Fruit fly (Drosophila melanogaster) whole organism, embryonic: ENCODE data around the gene CG32700.

Experiments used
- Abd-B ChIP-seq: fragments of 200-800 bp; sonication (Bioruptor generic); optimal IDR thresholded peaks from 2 replicates; lab custom pipeline; 2018; ENCODE audit warnings: missing biosample characterization, mild to moderate bottlenecking, missing genetic modification characterization, moderate library complexity
- Aef1 ChIP-seq: fragments of 200-800 bp; sonication (Bioruptor generic); IDR thresholded peaks from 3 replicates; pipeline ENCODE4 v1.3.6; 2022; ENCODE audit warnings: missing biosample characterization, missing genetic modification characterization
- B-H2 ChIP-seq: fragments of 200-800 bp; sonication (Bioruptor generic); optimal IDR thresholded peaks from 2 replicates; lab custom pipeline; 2018; ENCODE audit warnings: missing biosample characterization, mild to moderate bottlenecking, missing genetic modification characterization
- CG12071 ChIP-seq: fragments of 200-800 bp; sonication (Bioruptor generic); optimal IDR thresholded peaks from 3 replicates; lab custom pipeline; 2018; ENCODE audit warnings: missing biosample characterization, mild to moderate bottlenecking, missing genetic modification characterization
- CG14860 ChIP-seq: fragments of 200-800 bp; sonication (Bioruptor generic); IDR thresholded peaks from 3 replicates; pipeline ENCODE4 v1.3.6; 2022; ENCODE audit warnings: missing biosample characterization, missing genetic modification characterization; ENCODE audit not compliant: partially characterized antibody
- CG15269 ChIP-seq: fragments of 200-800 bp; sonication (Bioruptor generic); optimal IDR thresholded peaks from 2 replicates; lab custom pipeline; 2018; ENCODE audit warnings: missing biosample characterization, mild to moderate bottlenecking, missing genetic modification characterization, moderate library complexity
- CG1529 ChIP-seq: fragments of 200-800 bp; sonication (Bioruptor generic); optimal IDR thresholded peaks from 3 replicates; lab custom pipeline; 2018; ENCODE audit warnings: missing biosample characterization, missing genetic modification characterization
- CG17328 ChIP-seq: fragments of 200-800 bp; sonication (Bioruptor generic); IDR thresholded peaks from 2 replicates; pipeline ENCODE4 v1.3.6; 2022; ENCODE audit warnings: missing biosample characterization, missing genetic modification characterization
- CG17912 ChIP-seq: fragments of 200-800 bp; sonication (Bioruptor generic); optimal IDR thresholded peaks from 2 replicates; lab custom pipeline; 2018; ENCODE audit warnings: missing biosample characterization, mild to moderate bottlenecking, missing genetic modification characterization
- CG18476 ChIP-seq: fragments of 200-800 bp; sonication (Bioruptor generic); optimal IDR thresholded peaks from 2 replicates; lab custom pipeline; 2016; ENCODE audit warnings: missing biosample characterization, mild to moderate bottlenecking, missing genetic modification characterization
- CG2889 ChIP-seq: fragments of 200-800 bp; sonication (Bioruptor generic); IDR thresholded peaks from 3 replicates; pipeline ENCODE4 v1.3.6; 2022; ENCODE audit warnings: missing biosample characterization, missing genetic modification characterization
- CG30403 ChIP-seq: fragments of 200-800 bp; sonication (Bioruptor generic); optimal IDR thresholded peaks from 3 replicates; lab custom pipeline; 2016; ENCODE audit warnings: missing biosample characterization, missing genetic modification characterization
- CG31224 ChIP-seq: fragments of 200-800 bp; sonication (Bioruptor generic); IDR thresholded peaks from 2 replicates; pipeline ENCODE4 v1.3.6; 2022; ENCODE audit warnings: missing biosample characterization, missing genetic modification characterization
- CG34376 ChIP-seq: fragments of 200-800 bp; sonication (Bioruptor generic); optimal IDR thresholded peaks from 2 replicates; lab custom pipeline; 2018; ENCODE audit warnings: missing biosample characterization, mild to moderate bottlenecking, missing genetic modification characterization
- CG3726 ChIP-seq: fragments of 200-800 bp; sonication (Bioruptor generic); IDR thresholded peaks from 3 replicates; pipeline ENCODE4, ENCODE4 v1.3.6; 2022; ENCODE audit warnings: missing biosample characterization, missing genetic modification characterization
- CG43689 ChIP-seq: fragments of 200-800 bp; sonication (Bioruptor generic); IDR thresholded peaks from 2 replicates; pipeline ENCODE4 v1.3.6; 2022; ENCODE audit warnings: missing biosample characterization, missing genetic modification characterization
- CG6689 ChIP-seq: fragments of 200-800 bp; sonication (Bioruptor generic); IDR thresholded peaks from 2 replicates; pipeline ENCODE4 v1.3.6; 2022; ENCODE audit warnings: missing biosample characterization, missing genetic modification characterization
- CG6854 ChIP-seq: fragments of 200-800 bp; sonication (Bioruptor generic); optimal IDR thresholded peaks from 3 replicates; lab custom pipeline; 2017; ENCODE audit warnings: missing biosample characterization, mild to moderate bottlenecking, missing genetic modification characterization
- CG7928 ChIP-seq: fragments of 200-800 bp; sonication (Bioruptor generic); optimal IDR thresholded peaks from 2 replicates; lab custom pipeline; 2017; ENCODE audit warnings: missing biosample characterization, mild to moderate bottlenecking, missing genetic modification characterization
- CG7963 ChIP-seq: fragments of 200-800 bp; sonication (Bioruptor generic); IDR thresholded peaks from 3 replicates; pipeline ENCODE4 v1.3.6; 2022; ENCODE audit warnings: missing biosample characterization, missing genetic modification characterization; ENCODE audit not compliant: partially characterized antibody
- CG8281 ChIP-seq: fragments of 200-800 bp; sonication (Bioruptor generic); optimal IDR thresholded peaks from 2 replicates; lab custom pipeline; 2018; ENCODE audit warnings: missing biosample characterization, mild to moderate bottlenecking, missing genetic modification characterization, moderate library complexity
- CG9215 ChIP-seq: fragments of 200-800 bp; sonication (Bioruptor generic); IDR thresholded peaks from 2 replicates; pipeline ENCODE4 v1.3.6; 2022; ENCODE audit warnings: missing biosample characterization, missing genetic modification characterization
- CrebB ChIP-seq: fragments of 200-800 bp; sonication (Bioruptor generic); optimal IDR thresholded peaks from 3 replicates; lab custom pipeline; 2018; ENCODE audit warnings: missing biosample characterization, mild to moderate bottlenecking, missing genetic modification characterization
- Doc3 ChIP-seq: fragments of 200-800 bp; sonication (Bioruptor generic); IDR thresholded peaks from 3 replicates; pipeline ENCODE4 v1.3.6; 2022; ENCODE audit warnings: missing biosample characterization, missing genetic modification characterization; ENCODE audit not compliant: partially characterized antibody
- Dref ChIP-seq: fragments of 200-800 bp; sonication (Bioruptor generic); IDR thresholded peaks from 2 replicates; pipeline ENCODE4 v1.3.6; 2022; ENCODE audit warnings: missing biosample characterization, missing genetic modification characterization
- Fer3 ChIP-seq: fragments of 200-800 bp; sonication (Bioruptor generic); optimal IDR thresholded peaks from 2 replicates; lab custom pipeline; 2018; ENCODE audit warnings: missing biosample characterization, mild to moderate bottlenecking, missing genetic modification characterization, moderate library complexity
- HLH3B ChIP-seq: fragments of 200-800 bp; sonication (Bioruptor generic); IDR thresholded peaks from 2 replicates; pipeline ENCODE4 v1.3.6; 2022; ENCODE audit warnings: missing biosample characterization, missing genetic modification characterization
- HLHmδ ChIP-seq: fragments of 200-800 bp; sonication (Bioruptor generic); optimal IDR thresholded peaks from 2 replicates; lab custom pipeline; 2018; ENCODE audit warnings: missing biosample characterization, mild to moderate bottlenecking, missing genetic modification characterization, moderate library complexity
- Hr39 ChIP-seq: fragments of >200 bp; optimal IDR thresholded peaks from 2 replicates; lab custom pipeline; 2017
- Pdp1 ChIP-seq, 2 experiments: fragments of 200-800 bp; sonication (Bioruptor generic); optimal IDR thresholded peaks; 3 replicates each; lab custom pipeline; 2016; ENCODE audit warnings: missing biosample characterization in 2 of 2, missing genetic modification characterization in 2 of 2, mild to moderate bottlenecking in 1 of 2, moderate library complexity in 1 of 2
- Ptx1 ChIP-seq: fragments of 200-800 bp; sonication (Bioruptor generic); IDR thresholded peaks from 2 replicates; pipeline ENCODE4 v1.3.6; 2022; ENCODE audit warnings: missing biosample characterization, missing genetic modification characterization
- Ssrp ChIP-seq: fragments of 200-800 bp; sonication (Bioruptor generic); optimal IDR thresholded peaks from 2 replicates; lab custom pipeline; 2018; ENCODE audit warnings: missing biosample characterization, mild to moderate bottlenecking, missing genetic modification characterization, moderate library complexity
- ab ChIP-seq: fragments of 200-800 bp; sonication (Bioruptor generic); optimal IDR thresholded peaks from 2 replicates; lab custom pipeline; 2016; ENCODE audit warnings: missing biosample characterization, missing genetic modification characterization
- bab2 ChIP-seq: fragments of 200-800 bp; sonication (Bioruptor generic); optimal IDR thresholded peaks from 2 replicates; lab custom pipeline; 2016; ENCODE audit warnings: missing biosample characterization, missing genetic modification characterization
- bsh ChIP-seq, 2 experiments: fragments of 200-800 bp; sonication (Bioruptor generic); optimal IDR thresholded peaks; 2 replicates each; lab custom pipeline; 2017 to 2018; ENCODE audit warnings: mild to moderate bottlenecking in 2 of 2, missing biosample characterization in 2 of 2, missing genetic modification characterization in 2 of 2, moderate library complexity in 1 of 2
- chif ChIP-seq, 2 experiments: fragments of 200-800 bp; sonication (Bioruptor generic); optimal IDR thresholded peaks; 3 replicates each; lab custom pipeline; 2016; ENCODE audit warnings: missing biosample characterization in 2 of 2, missing genetic modification characterization in 2 of 2
- dysf ChIP-seq: fragments of 200-800 bp; sonication (Bioruptor generic); IDR thresholded peaks from 3 replicates; pipeline ENCODE4 v1.3.6; 2022; ENCODE audit warnings: missing biosample characterization, missing genetic modification characterization
- grn ChIP-seq: fragments of 200-800 bp; sonication (Bioruptor generic); optimal IDR thresholded peaks from 3 replicates; lab custom pipeline; 2017; ENCODE audit warnings: missing biosample characterization, missing genetic modification characterization
- hbn ChIP-seq: fragments of 200-800 bp; sonication (Bioruptor generic); IDR thresholded peaks from 2 replicates; pipeline ENCODE4 v1.3.6; 2022; ENCODE audit warnings: missing biosample characterization, missing genetic modification characterization; ENCODE audit not compliant: partially characterized antibody
- lab ChIP-seq: fragments of 200-800 bp; sonication (Bioruptor generic); optimal IDR thresholded peaks from 3 replicates; lab custom pipeline; 2017; ENCODE audit warnings: missing biosample characterization, missing genetic modification characterization, mild to moderate bottlenecking, moderate library complexity, missing genetic modification reagents
- nau ChIP-seq: fragments of 200-800 bp; sonication (Bioruptor generic); optimal IDR thresholded peaks from 3 replicates; lab custom pipeline; 2017; ENCODE audit warnings: missing biosample characterization, mild to moderate bottlenecking, missing genetic modification characterization, missing genetic modification reagents
- nmo ChIP-seq: fragments of 200-800 bp; sonication (Bioruptor generic); optimal IDR thresholded peaks from 2 replicates; lab custom pipeline; 2018; ENCODE audit warnings: missing biosample characterization, mild to moderate bottlenecking, missing genetic modification characterization, moderate library complexity
- psq ChIP-seq: fragments of 200-800 bp; sonication (Bioruptor generic); optimal IDR thresholded peaks from 2 replicates; lab custom pipeline; 2017; ENCODE audit warnings: missing biosample characterization, missing genetic modification characterization
- sens-2 ChIP-seq: fragments of 200-800 bp; sonication (Bioruptor generic); IDR thresholded peaks from 2 replicates; pipeline ENCODE4 v1.3.6; 2022; ENCODE audit warnings: missing biosample characterization, missing genetic modification characterization
- sim ChIP-seq: fragments of 200-800 bp; sonication (Bioruptor generic); IDR thresholded peaks from 2 replicates; pipeline ENCODE4 v1.3.6; 2022; ENCODE audit warnings: missing biosample characterization, missing genetic modification characterization
- unc-4 ChIP-seq: fragments of 200-800 bp; sonication (Bioruptor generic); IDR thresholded peaks from 2 replicates; pipeline ENCODE4 v1.3.6; 2022; ENCODE audit warnings: missing biosample characterization, missing genetic modification characterization; ENCODE audit not compliant: partially characterized antibody
- vfl ChIP-seq: fragments of 200-800 bp; sonication (Bioruptor generic); optimal IDR thresholded peaks from 2 replicates; lab custom pipeline; 2016; ENCODE audit warnings: missing biosample characterization, missing genetic modification characterization
- vnd ChIP-seq: fragments of 200-800 bp; sonication (Bioruptor generic); IDR thresholded peaks from 3 replicates; pipeline ENCODE4 v1.3.6; 2022; ENCODE audit warnings: missing biosample characterization, missing genetic modification characterization; ENCODE audit not compliant: partially characterized antibody
- z ChIP-seq: fragments of 200-800 bp; sonication (Bioruptor generic); IDR thresholded peaks from 3 replicates; pipeline ENCODE4 v1.3.6; 2022; ENCODE audit warnings: missing biosample characterization, missing genetic modification characterization

CG32700 gene

DNA sequence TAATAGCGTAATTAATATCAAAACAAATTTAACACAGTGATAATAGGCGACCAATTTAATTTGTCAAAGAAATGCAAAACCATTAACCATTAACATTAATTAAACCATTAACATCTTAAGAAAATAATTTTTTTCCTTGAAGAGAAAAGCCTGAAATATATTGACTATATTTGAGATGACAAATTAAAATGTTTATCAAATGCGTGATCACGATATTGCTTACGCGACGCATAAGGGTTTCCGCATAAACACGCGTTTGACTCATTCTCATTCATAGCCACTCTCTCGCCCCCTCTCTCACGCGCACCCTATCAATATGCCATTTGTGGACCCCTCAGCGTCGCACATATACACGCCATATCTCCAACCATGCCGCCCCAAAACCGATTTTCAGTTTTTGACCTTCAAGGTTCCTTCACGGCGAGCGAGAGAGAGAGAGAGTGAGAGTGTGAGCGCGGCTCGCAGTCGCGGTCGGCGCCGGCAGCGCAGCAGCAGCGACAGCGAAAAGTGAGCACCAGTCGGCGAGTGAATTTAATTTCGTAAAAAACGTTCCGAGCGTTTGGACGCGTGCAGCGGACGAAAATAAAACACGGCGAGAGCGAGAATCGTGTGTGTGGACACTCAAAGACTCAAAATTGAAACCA lies 34.8 kb upstream of the CG32700 start, which contains the start of gene Hex-A (continued):
- TF ChIP-seq ab: peak; percentile 55
- TF ChIP-seq vnd (GFP tag; lab: Robert Waterston, UW): no peak
- peak; percentile 98 for TF ChIP-seq CG15269
- TF ChIP-seq Dref (GFP tag; lab: Robert Waterston, UW): no peak
- peak; percentile 75 for TF ChIP-seq CG17912 (GFP tag; lab: Kevin White, UChicago)
- peak; percentile 85 for TF ChIP-seq CG31224 (GFP tag; lab: Robert Waterston, UW)
- TF ChIP-seq hbn (GFP tag; lab: Robert Waterston, UW): no peak
- TF ChIP-seq CrebB (tag; lab: Kevin White, UChicago): peak; percentile 97
- peak; percentile 72 for TF ChIP-seq sim
- peak; percentile 9 for TF ChIP-seq HLHmδ (GFP tag; lab: Kevin White, UChicago)
- TF ChIP-seq CG34376: peak; percentile 100
- TF ChIP-seq HLH3B: peak; percentile 91
- TF ChIP-seq CG18476 (GFP tag; lab: Kevin White, UChicago): peak; percentile 94
- peak; percentile 97 for TF ChIP-seq Ssrp
- TF ChIP-seq vfl (GFP tag; lab: Kevin White, UChicago): peak; percentile 89
- peak; percentile 81 for TF ChIP-seq CG43689 (GFP tag; lab: Robert Waterston, UW)
- TF ChIP-seq CG30403 (GFP tag; lab: Kevin White, UChicago): peak; percentile 97
- TF ChIP-seq nmo (GFP tag; lab: Kevin White, UChicago): peak; percentile 99
- TF ChIP-seq z (GFP tag; lab: Robert Waterston, UW): peak; percentile 95
- peak; percentile 80 for TF ChIP-seq grn (GFP tag; lab: Kevin White, UChicago)
- TF ChIP-seq psq (GFP tag; lab: Kevin White, UChicago): peak; percentile 83
- TF ChIP-seq CG6854 (GFP tag; lab: Kevin White, UChicago): peak; percentile 99
- TF ChIP-seq CG6689 (GFP tag; lab: Robert Waterston, UW): peak; percentile 90
- TF ChIP-seq CG7963 (GFP tag; lab: Robert Waterston, UW): no peak
- TF ChIP-seq B-H2 (GFP tag; lab: Kevin White, UChicago): peak; percentile 98
- peak; percentile 94 for TF ChIP-seq CG12071
- peak; percentile 96 for TF ChIP-seq dysf
- TF ChIP-seq CG7928 (GFP tag; lab: Kevin White, UChicago): peak; percentile 79
- peak; percentile 91 to 94 for TF ChIP-seq Pdp1 (GFP tag; optimal IDR thresholded peaks at IDR 0.05; lab: Kevin White, UChicago)
- peak; percentile 97 for TF ChIP-seq Fer3 (tag; lab: Kevin White, UChicago)
- TF ChIP-seq bsh (GFP tag; optimal IDR thresholded peaks at IDR 0.05; lab: Kevin White, UChicago): peak; percentile 95 to 97
- TF ChIP-seq CG8281 (tag; lab: Kevin White, UChicago): peak; percentile 89
- TF ChIP-seq sens-2: peak; percentile 75
- peak; percentile 87 for TF ChIP-seq CG2889 (GFP tag; lab: Robert Waterston, UW)
- TF ChIP-seq Doc3: no peak
- peak; percentile 95 for TF ChIP-seq bab2
- peak; percentile 97 for TF ChIP-seq nau (GFP tag; lab: Kevin White, UChicago)
- no peak for TF ChIP-seq CG14860 (GFP tag; lab: Robert Waterston, UW)
- peak; percentile 80; the same call in 2 of the 3 replicates for TF ChIP-seq CG3726 (GFP tag; lab: Robert Waterston, UW)
- TF ChIP-seq Ptx1 (GFP tag; lab: Robert Waterston, UW): peak; percentile 85
- TF ChIP-seq lab (GFP tag; lab: Kevin White, UChicago): peak; percentile 98
- TF ChIP-seq Abd-B (GFP tag; lab: Kevin White, UChicago): peak; percentile 85
- TF ChIP-seq Aef1 (GFP tag; lab: Robert Waterston, UW): peak; percentile 86
- TF ChIP-seq chif (GFP tag; optimal IDR thresholded peaks at IDR 0.05; lab: Kevin White, UChicago): peak; percentile 91 to 92
- TF ChIP-seq CG17328 (GFP tag; lab: Robert Waterston, UW): peak; percentile 88
- peak; percentile 79 for TF ChIP-seq CG9215 (GFP tag; lab: Robert Waterston, UW)
- no peak for TF ChIP-seq Hr39 (lab: Kevin White, UChicago)
- TF ChIP-seq unc-4: peak; percentile 53
- peak; percentile 96 for TF ChIP-seq CG1529
